Fruit fly (Drosophila melanogaster): ENCODE measurements around the gene CG11581.

Gene CG11581

DNA sequence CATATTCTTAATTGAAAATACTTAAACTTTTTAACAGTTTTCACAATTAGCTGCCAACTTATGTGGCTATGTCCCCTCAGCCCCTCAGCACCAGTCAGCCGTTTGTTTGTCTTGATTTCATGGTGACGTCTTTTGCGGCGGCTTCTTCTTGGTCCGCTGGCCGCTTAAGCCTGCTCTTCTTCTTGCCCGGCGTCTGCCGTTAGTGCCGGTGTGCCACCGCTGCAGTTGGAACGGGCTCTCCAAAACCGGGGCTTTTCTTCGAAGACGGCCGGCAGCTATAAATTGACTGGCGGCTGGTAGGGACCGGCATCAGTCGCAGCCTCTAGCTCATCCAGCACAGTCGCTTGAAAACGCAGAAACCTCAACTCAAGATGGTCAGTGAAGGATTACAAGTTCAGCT lies 2.3 kb upstream of the CG11581 start, which contains the start of gene CG1368:
TSS of gene CG1368 (plus strand) at position 301 of the 400 bp plus-strand sequence.
- TF ChIP-seq kay (GFP tag; ENCODE audit: borderline replicate concordance) (no peak), Mnt (GFP tag; optimal IDR thresholded peaks at IDR 0.05) (no peak), CG14711 (tag; optimal IDR thresholded peaks at IDR 0.05) (no peak), CG33017 (tag; optimal IDR thresholded peaks at IDR 0.05) (no peak), cnc (optimal IDR thresholded peaks at IDR 0.05) (no peak), pad (GFP tag; optimal IDR thresholded peaks at IDR 0.05) (no peak), ovo (GFP tag; optimal IDR thresholded peaks at IDR 0.05) (no peak), CG5204 (GFP tag; optimal IDR thresholded peaks at IDR 0.05) (no peak), CG12768 (GFP tag; optimal IDR thresholded peaks at IDR 0.05) (no peak), Crg-1 (GFP tag; optimal IDR thresholded peaks at IDR 0.05) (no peak)

DNA sequence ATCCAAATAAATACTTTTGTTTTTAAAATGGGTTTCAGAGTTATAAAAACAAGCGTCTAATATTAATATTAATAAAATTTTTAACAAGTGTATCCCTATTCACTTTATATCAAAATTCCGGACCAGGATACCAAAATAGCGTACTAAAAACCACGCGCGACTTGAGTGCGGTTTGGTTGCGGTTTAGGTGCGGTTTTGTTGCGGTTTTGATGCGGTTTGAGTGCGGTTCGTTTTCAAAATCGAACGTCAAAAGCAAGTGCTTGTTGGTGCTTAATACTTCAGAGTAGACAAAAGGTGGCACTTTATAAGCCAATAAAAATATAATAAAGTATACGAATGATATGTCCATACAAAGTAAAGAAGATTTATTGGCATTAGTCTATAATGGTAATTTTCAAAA lies 1.1 kb upstream of the CG11581 start:
- no peak for TF ChIP-seq kay (GFP tag; ENCODE audit: borderline replicate concordance)
- no peak for TF ChIP-seq toe (GFP tag; optimal IDR thresholded peaks at IDR 0.05)
- TF ChIP-seq CG14711 (tag; optimal IDR thresholded peaks at IDR 0.05) = no peak
- no peak for TF ChIP-seq cnc (optimal IDR thresholded peaks at IDR 0.05)
- TF ChIP-seq bab1 (GFP tag; optimal IDR thresholded peaks at IDR 0.05) = no peak
- TF ChIP-seq CG7101 (tag; optimal IDR thresholded peaks at IDR 0.05) = no peak
- TF ChIP-seq pad (GFP tag; optimal IDR thresholded peaks at IDR 0.05) = no peak
- no peak for TF ChIP-seq CG11617 (GFP tag; optimal IDR thresholded peaks at IDR 0.05)
- no peak for TF ChIP-seq CG5204 (GFP tag; optimal IDR thresholded peaks at IDR 0.05)
- TF ChIP-seq CG1620 (GFP tag; optimal IDR thresholded peaks at IDR 0.05) = no peak
- no peak for TF ChIP-seq CG12768 (GFP tag; optimal IDR thresholded peaks at IDR 0.05)

DNA sequence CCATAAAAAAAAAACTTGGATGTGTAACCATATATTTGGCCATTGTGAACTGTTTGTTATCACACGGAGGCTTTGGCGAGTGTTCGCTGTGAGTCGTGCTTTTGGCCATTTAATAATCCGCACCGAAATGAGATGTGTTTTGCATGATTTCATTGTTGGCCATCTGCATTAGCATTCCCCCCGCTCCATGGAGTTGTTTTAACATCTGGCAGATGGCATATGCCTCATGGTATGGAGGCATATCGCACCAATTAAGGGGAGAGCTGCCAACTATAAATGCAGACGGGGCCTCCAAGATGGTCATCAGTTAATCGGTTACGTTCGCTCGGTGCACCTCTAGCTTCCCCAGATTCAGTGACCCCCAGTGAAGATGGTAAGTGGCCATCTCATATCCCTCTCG lies 4.0 kb downstream of the CG11581 start, which contains the start of gene CG11584:
TSS of gene CG11584 (plus strand) at position 301 of the 400 bp plus-strand sequence.
- TF ChIP-seq ovo (GFP tag; optimal IDR thresholded peaks at IDR 0.05) (no peak), CG7101 (tag; optimal IDR thresholded peaks at IDR 0.05) (no peak), CG14711 (tag; optimal IDR thresholded peaks at IDR 0.05) (no peak)

DNA sequence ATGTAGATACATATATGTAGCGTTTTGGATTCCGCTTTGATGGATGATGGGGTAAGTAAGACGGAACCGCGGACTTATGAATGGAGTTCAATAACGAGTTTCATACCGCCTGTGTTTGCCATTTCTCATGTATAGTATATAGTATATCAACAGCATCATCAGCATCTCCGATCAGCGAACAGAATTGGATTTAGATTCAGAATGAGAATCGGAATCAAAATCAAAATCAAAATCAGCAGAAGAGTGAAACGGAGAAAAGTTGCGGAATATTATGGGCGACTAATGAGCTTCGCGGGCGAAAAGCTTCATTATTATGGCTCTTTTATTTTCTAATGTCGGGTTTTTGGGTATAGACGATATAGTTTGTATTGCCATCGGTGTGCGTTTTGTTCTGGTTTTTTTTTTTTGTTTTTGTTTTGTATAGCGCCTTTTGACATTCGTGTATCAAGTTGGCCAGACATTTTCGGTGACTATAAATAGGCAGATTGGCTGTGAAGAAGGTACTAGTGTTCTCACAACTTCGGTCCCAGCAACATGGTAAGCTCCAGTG lies 7.4 kb downstream of the CG11581 start, which contains the start of gene CG32603:
TSS of gene CG32603 (plus strand) at position 500 of the 550 bp plus-strand sequence.
- TF ChIP-seq CG5204 (GFP tag; optimal IDR thresholded peaks at IDR 0.05) = no peak
- TF ChIP-seq Hr96 (GFP tag; optimal IDR thresholded peaks at IDR 0.05) = no peak
- no peak for TF ChIP-seq Mnt (GFP tag; optimal IDR thresholded peaks at IDR 0.05)
- TF ChIP-seq CG12768 (GFP tag; optimal IDR thresholded peaks at IDR 0.05) = no peak
- no peak for TF ChIP-seq CG1620 (GFP tag; optimal IDR thresholded peaks at IDR 0.05)
- TF ChIP-seq bab1 (GFP tag; optimal IDR thresholded peaks at IDR 0.05) = no peak
- no peak for TF ChIP-seq CG33017 (tag; optimal IDR thresholded peaks at IDR 0.05)
- no peak for TF ChIP-seq CG11617 (GFP tag; optimal IDR thresholded peaks at IDR 0.05)
- TF ChIP-seq kay (GFP tag; ENCODE audit: borderline replicate concordance) = no peak
- no peak for TF ChIP-seq CG7101 (tag; optimal IDR thresholded peaks at IDR 0.05)
- no peak for TF ChIP-seq tj (GFP tag; optimal IDR thresholded peaks at IDR 0.05)
- no peak for TF ChIP-seq Clk (GFP tag; optimal IDR thresholded peaks at IDR 0.05)
- no peak for TF ChIP-seq ovo (GFP tag; optimal IDR thresholded peaks at IDR 0.05)
- TF ChIP-seq CG14711 (tag; optimal IDR thresholded peaks at IDR 0.05) = no peak
- no peak for TF ChIP-seq cnc (optimal IDR thresholded peaks at IDR 0.05)

DNA sequence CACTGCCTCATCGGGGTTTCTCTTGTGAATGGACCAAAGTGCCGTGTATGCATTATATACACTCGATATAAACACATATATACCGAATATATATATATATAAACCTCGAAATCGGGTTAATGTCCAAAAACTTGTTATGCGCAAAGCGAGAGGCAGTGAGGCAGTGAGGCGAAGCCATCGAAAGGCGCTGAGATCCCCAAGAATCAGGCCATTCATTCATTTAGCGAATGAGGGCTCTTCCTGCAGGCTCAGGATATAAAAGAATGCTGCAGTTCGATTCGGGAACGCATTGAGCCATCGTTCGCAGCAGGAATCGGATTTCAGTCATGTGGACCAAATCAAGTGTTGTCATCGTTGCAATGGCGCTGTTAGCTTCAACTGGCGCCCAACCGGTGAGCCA lies 10.2 kb downstream of the CG11581 start, which contains the start of gene CG12481:
TSS of gene CG12481 (plus strand) at position 301 of the 400 bp plus-strand sequence.
- TF ChIP-seq Mnt (GFP tag; optimal IDR thresholded peaks at IDR 0.05) (no peak), CG11617 (GFP tag; optimal IDR thresholded peaks at IDR 0.05) (no peak), toe (GFP tag; optimal IDR thresholded peaks at IDR 0.05) (no peak), tj (GFP tag; optimal IDR thresholded peaks at IDR 0.05) (no peak), CG33017 (tag; optimal IDR thresholded peaks at IDR 0.05) (no peak), Crg-1 (GFP tag; optimal IDR thresholded peaks at IDR 0.05) (no peak), CG7101 (tag; optimal IDR thresholded peaks at IDR 0.05) (no peak), Hr96 (GFP tag; optimal IDR thresholded peaks at IDR 0.05) (no peak), bab1 (GFP tag; optimal IDR thresholded peaks at IDR 0.05) (no peak), CG7045 (GFP tag; optimal IDR thresholded peaks at IDR 0.05) (no peak), CG12768 (GFP tag; optimal IDR thresholded peaks at IDR 0.05) (no peak)

DNA sequence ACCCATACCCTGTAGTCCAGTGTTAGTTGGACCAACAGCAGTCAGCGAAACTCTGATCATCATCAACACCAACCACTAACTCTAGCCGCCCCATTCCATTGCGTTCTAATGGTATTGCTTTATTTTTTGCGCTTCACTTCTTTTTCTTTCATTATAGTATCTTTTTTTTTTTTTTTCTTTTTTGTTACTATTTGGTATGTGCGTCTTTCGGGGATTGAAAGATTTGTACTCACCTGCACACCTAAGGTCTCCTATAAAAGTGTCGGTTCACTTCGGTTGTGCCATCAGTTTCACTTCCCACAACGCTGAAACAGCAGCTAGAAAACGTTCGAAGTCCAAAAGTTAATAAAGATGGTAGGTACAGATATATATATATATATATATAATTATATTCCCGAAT lies 12.5 kb downstream of the CG11581 start, which contains the start of gene CG11585:
TSS of gene CG11585 (plus strand) at position 301 of the 400 bp plus-strand sequence.
- TF ChIP-seq CG14711 (tag; optimal IDR thresholded peaks at IDR 0.05) (no peak), pad (GFP tag; optimal IDR thresholded peaks at IDR 0.05) (no peak), Mnt (GFP tag; optimal IDR thresholded peaks at IDR 0.05) (no peak), CG5204 (GFP tag; optimal IDR thresholded peaks at IDR 0.05) (no peak), tj (GFP tag; optimal IDR thresholded peaks at IDR 0.05) (no peak), bab1 (GFP tag; optimal IDR thresholded peaks at IDR 0.05) (no peak), CG7101 (tag; optimal IDR thresholded peaks at IDR 0.05) (no peak), CG33017 (tag; optimal IDR thresholded peaks at IDR 0.05) (no peak), ovo (GFP tag; optimal IDR thresholded peaks at IDR 0.05) (no peak), Crg-1 (GFP tag; optimal IDR thresholded peaks at IDR 0.05) (no peak), CG1620 (GFP tag; optimal IDR thresholded peaks at IDR 0.05) (no peak), CG7045 (GFP tag; optimal IDR thresholded peaks at IDR 0.05) (no peak), cic (GFP tag; optimal IDR thresholded peaks at IDR 0.05) (no peak), toe (GFP tag; optimal IDR thresholded peaks at IDR 0.05) (no peak)

DNA sequence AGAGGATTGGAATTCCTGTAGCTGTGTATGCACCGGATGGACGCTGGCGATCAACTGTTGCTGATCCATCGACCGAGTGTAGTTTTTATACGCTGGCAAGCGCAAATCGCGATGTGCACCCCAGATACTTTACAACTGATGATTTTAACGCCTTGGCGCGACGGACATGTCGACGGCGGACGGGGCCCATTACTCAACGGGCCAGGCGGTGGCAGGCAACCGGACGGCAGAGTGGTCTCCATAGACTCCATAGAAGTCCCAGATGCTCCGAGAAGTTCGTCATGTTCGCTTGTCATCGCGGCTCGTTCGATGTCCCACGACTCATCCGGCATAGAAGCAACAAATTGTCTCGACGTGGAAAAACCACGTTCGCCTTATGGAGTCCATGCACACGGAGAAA lies 15.2 kb downstream of the CG11581 start, which contains the start of gene CG13403:
TSS of gene CG13403 (minus strand) at position 101 of the 400 bp plus-strand sequence.
- TF ChIP-seq kay (GFP tag; ENCODE audit: borderline replicate concordance) = no peak
